Fruit fly (Drosophila melanogaster) whole organism: ENCODE data around the gene Cypl.

Source experiments
- CG8478 ChIP-seq: fragments of >200 bp; optimal IDR thresholded peaks from 2 replicates; lab custom pipeline; 2018; ENCODE audit warnings: inconsistent platforms
- pan ChIP-seq: fragments of >200 bp; optimal IDR thresholded peaks from 2 replicates; lab custom pipeline; 2017
- psq ChIP-seq: fragments of >200 bp; optimal IDR thresholded peaks from 2 replicates; lab custom pipeline; 2017
- usp ChIP-seq: fragments of >200 bp; optimal IDR thresholded peaks from 2 replicates; lab custom pipeline; 2017; ENCODE audit warnings: missing biosample characterization, missing genetic modification characterization, mixed read lengths

DNA sequence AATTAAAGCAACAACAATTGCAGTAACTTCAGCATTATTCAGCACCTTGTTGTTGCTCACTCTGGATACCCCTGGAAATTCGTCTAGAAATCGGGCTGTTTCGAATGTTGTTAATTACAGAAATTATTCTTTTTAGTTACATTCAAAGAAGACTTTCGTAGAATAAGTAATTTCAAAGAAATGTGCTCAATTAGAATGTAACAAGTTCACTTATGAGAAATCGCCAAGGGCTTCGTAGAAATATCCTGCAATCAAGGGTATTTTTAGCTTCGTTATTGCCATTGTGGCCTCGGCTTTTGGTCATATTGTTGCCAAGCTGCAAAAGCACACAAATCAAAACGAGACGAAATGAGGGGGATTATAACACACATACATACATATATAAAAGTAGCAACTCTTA, 21.2 kb upstream of the Cypl start:
- TF ChIP-seq CG8478 (lab: Kevin White, UChicago) (no peak), psq (lab: Kevin White, UChicago) (no peak), pan (no peak), usp (GFP tag; lab: Kevin White, UChicago) (no peak)
